Worm (Caenorhabditis elegans): Measurements from ENCODE around the gene ccch-3.

The ccch-3 gene

DNA sequence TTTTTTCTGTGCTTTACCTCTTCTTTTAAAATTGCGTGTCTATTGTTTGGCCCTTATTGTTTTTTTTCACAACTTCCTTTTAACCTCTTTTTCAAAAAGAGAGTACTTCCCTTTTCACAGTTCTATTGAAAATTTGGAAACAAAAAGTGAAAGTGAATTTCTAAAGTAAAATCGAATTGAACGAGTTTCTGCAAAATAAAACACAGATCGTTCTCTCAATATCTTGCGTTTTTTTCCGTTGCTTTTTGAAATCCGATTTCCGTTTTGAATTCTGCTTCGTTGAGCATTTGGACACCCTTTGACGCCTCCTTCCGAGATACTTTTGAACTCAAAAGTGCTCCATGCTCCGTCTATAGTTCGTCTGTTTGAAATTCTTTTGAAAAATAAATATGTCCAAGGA, 16.8 kb upstream of the ccch-3 start:
- no peak for TF ChIP-seq hlh-12 (tag; optimal IDR thresholded peaks at IDR 0.05)
- TF ChIP-seq snpc-4 (GFP tag; optimal IDR thresholded peaks at IDR 0.05), result no peak
- no peak for TF ChIP-seq snpc-4 (tag; optimal IDR thresholded peaks at IDR 0.05)
- TF ChIP-seq pha-4 (tag; optimal IDR thresholded peaks at IDR 0.05), result no peak
- TF ChIP-seq nhr-120 (GFP tag; IDR thresholded peaks at IDR 0.05), result no peak
- no peak for TF ChIP-seq somi-1 (GFP tag; optimal IDR thresholded peaks at IDR 0.05)
- TF ChIP-seq ceh-91 (GFP tag; IDR thresholded peaks at IDR 0.05), result no peak
- TF ChIP-seq Y67H2A.10 (GFP tag; conservative IDR thresholded peaks at IDR 0.05), result no peak
- TF ChIP-seq hlh-26 (GFP tag; conservative IDR thresholded peaks at IDR 0.05), result no peak
- no peak for TF ChIP-seq ztf-18 (tag; optimal IDR thresholded peaks at IDR 0.05)
- TF ChIP-seq efl-1 (GFP tag; optimal IDR thresholded peaks at IDR 0.05), result no peak
- TF ChIP-seq hmg-1.2 (GFP tag; IDR thresholded peaks at IDR 0.05), result no peak
- TF ChIP-seq Y79H2A.3 (GFP tag; conservative IDR thresholded peaks at IDR 0.05), result no peak
- no peak for TF ChIP-seq cebp-2 (GFP tag; IDR thresholded peaks at IDR 0.05)
- no peak for TF ChIP-seq hmg-20 (GFP tag; IDR thresholded peaks at IDR 0.05)
- no peak for TF ChIP-seq ZK185.1 (tag; optimal IDR thresholded peaks at IDR 0.05; ENCODE audit: poor library complexity, severe bottlenecking)
- no peak for TF ChIP-seq lir-1 (GFP tag; conservative IDR thresholded peaks at IDR 0.05)
- no peak for TF ChIP-seq F37B4.10 (GFP tag; IDR thresholded peaks at IDR 0.05)

DNA sequence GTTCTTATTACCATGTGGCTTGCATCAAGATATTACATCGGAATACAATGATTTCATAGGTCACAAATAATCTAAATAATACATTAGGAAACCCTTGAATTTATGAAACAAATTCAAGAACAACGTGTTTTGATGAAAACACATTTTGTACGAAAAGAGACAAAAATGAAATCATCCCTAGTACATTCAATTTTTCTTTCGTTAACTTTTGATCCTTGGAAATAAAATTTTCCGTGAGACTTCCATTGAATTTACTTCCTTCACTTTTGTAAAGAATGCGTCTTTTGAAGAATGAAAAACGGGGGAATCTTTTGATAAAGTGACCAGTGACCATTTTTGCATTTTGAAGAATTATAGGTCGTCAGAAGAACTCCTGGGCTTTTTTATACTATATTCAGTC, 14.3 kb upstream of the ccch-3 start:
- TF ChIP-seq mel-28 (tag; optimal IDR thresholded peaks at IDR 0.05; ENCODE audit: borderline replicate concordance) (no peak), F52B5.7 (tag; optimal IDR thresholded peaks at IDR 0.05) (no peak), Y95B8A.8 (GFP tag; IDR thresholded peaks at IDR 0.05) (no peak), Y53G8AR.9 (GFP tag; conservative IDR thresholded peaks at IDR 0.05) (no peak), pha-4 (tag; optimal IDR thresholded peaks at IDR 0.05) (no peak), F57A8.1 (GFP tag; optimal IDR thresholded peaks at IDR 0.05) (no peak), tlf-1 (GFP tag; optimal IDR thresholded peaks at IDR 0.05) (no peak), C06A6.2 (GFP tag; conservative IDR thresholded peaks at IDR 0.05) (no peak), zim-3 (tag; optimal IDR thresholded peaks at IDR 0.05) (no peak), snpc-4 (GFP tag; optimal IDR thresholded peaks at IDR 0.05) (no peak), snpc-4 (tag; optimal IDR thresholded peaks at IDR 0.05) (no peak)

DNA sequence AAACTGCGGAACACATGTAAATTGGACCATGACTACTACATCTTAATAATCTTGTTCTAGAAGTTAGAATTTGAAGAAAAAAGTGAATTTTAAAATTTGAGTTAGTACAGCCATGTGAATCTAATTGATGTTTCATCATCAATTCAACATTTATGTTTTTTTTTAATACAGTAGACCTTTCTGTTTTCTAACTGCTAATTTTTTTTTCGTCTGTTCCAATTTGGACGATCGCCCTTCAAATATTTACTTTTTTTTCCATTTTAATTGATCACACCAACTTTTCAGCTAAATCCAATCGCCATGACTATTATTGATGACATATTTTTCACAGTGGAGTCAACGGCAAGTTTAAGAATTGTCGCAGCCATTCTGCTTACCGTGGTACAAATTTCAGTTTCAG, 11.1 kb upstream of the ccch-3 start, which contains the start of gene srx-116:
Gene srx-116, plus strand, starts transcription at position 301 of the 400 bp plus-strand sequence.
- TF ChIP-seq F33H1.4 (GFP tag; IDR thresholded peaks at IDR 0.05), result no peak
- TF ChIP-seq Y56A3A.18 (GFP tag; IDR thresholded peaks at IDR 0.05), result no peak
- no peak for TF ChIP-seq aptf-2 (GFP tag; conservative IDR thresholded peaks at IDR 0.05)
- no peak for TF ChIP-seq nhr-27 (tag; optimal IDR thresholded peaks at IDR 0.05)
- no peak for TF ChIP-seq rpc-1 (optimal IDR thresholded peaks at IDR 0.05)
- TF ChIP-seq rpc-1 (tag; optimal IDR thresholded peaks at IDR 0.05), result no peak
- no peak for TF ChIP-seq F57A8.1 (GFP tag; optimal IDR thresholded peaks at IDR 0.05)
- TF ChIP-seq lsl-1 (GFP tag; optimal IDR thresholded peaks at IDR 0.05), result no peak
- TF ChIP-seq F49E8.2 (tag; optimal IDR thresholded peaks at IDR 0.05; ENCODE audit: insufficient read depth), result no peak
- TF ChIP-seq Y79H2A.3 (GFP tag; conservative IDR thresholded peaks at IDR 0.05), result no peak
- TF ChIP-seq madf-8 (GFP tag; conservative IDR thresholded peaks at IDR 0.05), result no peak
- TF ChIP-seq gei-17 (GFP tag; optimal IDR thresholded peaks at IDR 0.05), result no peak
- TF ChIP-seq T26A5.8 (tag; optimal IDR thresholded peaks at IDR 0.05), result no peak
